Worm (Caenorhabditis elegans): Measurements from ENCODE around the gene F15B10.3.

The F15B10.3 gene

ce11 chrIV:6585397-6585921 lies 17.0 kb upstream of the F15B10.3 start, which contains the start of the genes F38A5.2 and dnj-11 (continued):
- no peak for TF ChIP-seq ztf-11 (tag; optimal IDR thresholded peaks at IDR 0.05)
- peak; percentile 31; the same call in 1 of the 2 replicates for TF ChIP-seq ceh-20 (GFP tag; IDR thresholded peaks at IDR 0.05)
- TF ChIP-seq fkh-10 (GFP tag; optimal IDR thresholded peaks at IDR 0.05), result peak; percentile 38
- TF ChIP-seq nhr-77 (tag; optimal IDR thresholded peaks at IDR 0.05), result peak; percentile 67
- no peak for TF ChIP-seq ces-1 (GFP tag; optimal IDR thresholded peaks at IDR 0.05)
- TF ChIP-seq lin-13 (GFP tag; optimal IDR thresholded peaks at IDR 0.05), result peak; percentile 50
- no peak for TF ChIP-seq set-16 (GFP tag; IDR thresholded peaks at IDR 0.05)
- TF ChIP-seq lin-1 (GFP tag; IDR thresholded peaks at IDR 0.05), result no peak
- TF ChIP-seq lin-38 (GFP tag; IDR thresholded peaks at IDR 0.05), result peak; percentile 97
- peak; percentile 59 for TF ChIP-seq nhr-28 (tag; optimal IDR thresholded peaks at IDR 0.05)
- TF ChIP-seq snpc-4 (tag; optimal IDR thresholded peaks at IDR 0.05), result peak; percentile 43
- no peak for TF ChIP-seq mdt-29 (GFP tag; IDR thresholded peaks at IDR 0.05)
- TF ChIP-seq spr-3 (GFP tag; optimal IDR thresholded peaks at IDR 0.05), result no peak
- no peak for TF ChIP-seq Y5F2A.4 (GFP tag; optimal IDR thresholded peaks at IDR 0.05)
- no peak for TF ChIP-seq lir-3 (tag; optimal IDR thresholded peaks at IDR 0.05)
- no peak for TF ChIP-seq T20F7.1 (GFP tag; optimal IDR thresholded peaks at IDR 0.05)
- peak; percentile 80 for TF ChIP-seq dpl-1 (GFP tag; optimal IDR thresholded peaks at IDR 0.05)
- TF ChIP-seq hlh-11 (tag; optimal IDR thresholded peaks at IDR 0.05), result peak; percentile 58
- no peak for TF ChIP-seq F49E8.2 (tag; optimal IDR thresholded peaks at IDR 0.05; ENCODE audit: borderline replicate concordance)
- no peak for TF ChIP-seq daf-12 (tag; optimal IDR thresholded peaks at IDR 0.05)
- peak; percentile 84 for TF ChIP-seq mep-1 (tag; optimal IDR thresholded peaks at IDR 0.05)
- TF ChIP-seq ceh-32 (tag; optimal IDR thresholded peaks at IDR 0.05; ENCODE audit: poor library complexity), result no peak
- TF ChIP-seq pha-4 (GFP tag; IDR thresholded peaks at IDR 0.05), result no peak
- peak; percentile 80 for TF ChIP-seq pha-4 (tag; optimal IDR thresholded peaks at IDR 0.05)
- no peak for TF ChIP-seq nhr-76 (tag; optimal IDR thresholded peaks at IDR 0.05)
- TF ChIP-seq zag-1 (tag; optimal IDR thresholded peaks at IDR 0.05), result no peak
- TF ChIP-seq F44E2.7 (GFP tag; IDR thresholded peaks at IDR 0.05), result no peak
- no peak for TF ChIP-seq nhr-102 (tag; optimal IDR thresholded peaks at IDR 0.05)
- no peak for TF ChIP-seq skn-1 (tag; optimal IDR thresholded peaks at IDR 0.05)
- peak; percentile 89 for TF ChIP-seq mes-2 (tag; optimal IDR thresholded peaks at IDR 0.05; ENCODE audit: poor library complexity, severe bottlenecking)
- TF ChIP-seq egl-43 (GFP tag; IDR thresholded peaks at IDR 0.05), result no peak
- 0 out of 2 replicates have a peak, but pooled peaks have one; percentile 41 for TF ChIP-seq hmg-1.1 (GFP tag; IDR thresholded peaks at IDR 0.05)
- peak; percentile 50 for TF ChIP-seq nhr-11 (tag; optimal IDR thresholded peaks at IDR 0.05)
- peak; percentile 82 for TF ChIP-seq nhr-6 (tag; optimal IDR thresholded peaks at IDR 0.05)
- TF ChIP-seq pqm-1 (tag; optimal IDR thresholded peaks at IDR 0.05), result no peak

- no peak for TF ChIP-seq unc-39 (tag; optimal IDR thresholded peaks at IDR 0.05)
- TF ChIP-seq ceh-44 (GFP tag; IDR thresholded peaks at IDR 0.05), result no peak
- TF ChIP-seq snpc-1.2 (GFP tag; IDR thresholded peaks at IDR 0.05), result peak; percentile 51; the same call in 1 of the 2 replicates
- 0 out of 2 replicates have a peak, but pooled peaks have one; percentile 14 for TF ChIP-seq lin-38 (GFP tag; IDR thresholded peaks at IDR 0.05)
- no peak for TF ChIP-seq tag-97 (GFP tag; IDR thresholded peaks at IDR 0.05)
- no peak for TF ChIP-seq saeg-2 (GFP tag; IDR thresholded peaks at IDR 0.05)
These were observed 14.3 kb upstream of the F15B10.3 start for ce11 chrIV:6588080-6588613.

- peak; percentile 50 for TF ChIP-seq nhr-28 (tag; optimal IDR thresholded peaks at IDR 0.05)
- TF ChIP-seq php-3 (GFP tag; IDR thresholded peaks at IDR 0.05), result peak; percentile 65
- no peak for TF ChIP-seq dve-1 (tag; optimal IDR thresholded peaks at IDR 0.05; ENCODE audit: insufficient read depth)
- peak; percentile 80 for TF ChIP-seq pqm-1 (tag; optimal IDR thresholded peaks at IDR 0.05)
- no peak for TF ChIP-seq daf-16 (GFP tag; optimal IDR thresholded peaks at IDR 0.05)
- TF ChIP-seq daf-16 (tag; optimal IDR thresholded peaks at IDR 0.05), result peak; percentile 33
- TF ChIP-seq dmd-6 (GFP tag; IDR thresholded peaks at IDR 0.05), result peak; percentile 73
These were observed 12.4 kb upstream of the F15B10.3 start, which contains the start of the genes lec-11 and irld-7 for ce11 chrIV:6590029-6590428. Gene lec-11 (minus strand): TSS chrIV:6590154. Gene irld-7 (plus strand): TSS chrIV:6590360.
